Worm (Caenorhabditis elegans): ENCODE results near the gene C27A7.5.
A peak's percentile ranks its signal among the peaks of the same experiment; 100 is the strongest.

C27A7.5 gene

ce11 chrV:12111452-12111851, 50.7 kb downstream of the C27A7.5 start, which contains the start of gene lhpp-1 (continued):
- TF ChIP-seq elt-3 (tag; optimal IDR thresholded peaks at IDR 0.05), result peak in 1 of 6 experiments; percentile 12
- no peak for TF ChIP-seq ces-1 (GFP tag; optimal IDR thresholded peaks at IDR 0.05)

- TF ChIP-seq pax-3 (tag; optimal IDR thresholded peaks at IDR 0.05) (no peak), lin-35 (GFP tag; optimal IDR thresholded peaks at IDR 0.05) (peak in 1 of 2 experiments; percentile 47), swsn-7 (tag; optimal IDR thresholded peaks at IDR 0.05) (no peak), blmp-1 (tag; optimal IDR thresholded peaks at IDR 0.05) (peak; percentile 75), ceh-82 (tag; optimal IDR thresholded peaks at IDR 0.05) (peak in 1 of 3 experiments; percentile 18), nhr-20 (tag; optimal IDR thresholded peaks at IDR 0.05) (peak; percentile 21), snu-23 (GFP tag; optimal IDR thresholded peaks at IDR 0.05) (peak; percentile 7), ces-1 (GFP tag; optimal IDR thresholded peaks at IDR 0.05) (no peak), fkh-10 (GFP tag; optimal IDR thresholded peaks at IDR 0.05) (no peak), lin-14 (GFP tag; optimal IDR thresholded peaks at IDR 0.05) (peak; percentile 34), hpl-2 (GFP tag; optimal IDR thresholded peaks at IDR 0.05) (no peak), efl-1 (optimal IDR thresholded peaks at IDR 0.05) (no peak), efl-1 (GFP tag; optimal IDR thresholded peaks at IDR 0.05 in 1 of 2) (peak in 1 of 2 experiments; percentile 53), lsy-2 (tag; optimal IDR thresholded peaks at IDR 0.05) (peak in 1 of 2 experiments; percentile 5), lin-39 (tag; optimal IDR thresholded peaks at IDR 0.05) (no peak), mab-9 (GFP tag; IDR thresholded peaks at IDR 0.05) (no peak), aly-2 (tag; optimal IDR thresholded peaks at IDR 0.05) (no peak)
Observed at ce11 chrV:12106841-12107240, 55.3 kb downstream of the C27A7.5 start, which contains the start of gene nhr-136. TSS of gene nhr-136 (plus strand) at chrV:12107141.
